Fruit fly (Drosophila melanogaster) whole organism, pupa: Measurements from ENCODE around the gene CG14507.

Experiments
- CG10348 ChIP-seq: fragments of 200-800 bp; sonication (Bioruptor generic); IDR thresholded peaks from 2 replicates; pipeline ENCODE4 v1.3.6; 2022; ENCODE audit warnings: missing biosample characterization, missing genetic modification characterization
- CG13204 ChIP-seq: fragments of 200-800 bp; sonication (Bioruptor generic); optimal IDR thresholded peaks from 2 replicates; lab custom pipeline; 2018; ENCODE audit warnings: missing biosample characterization, mild to moderate bottlenecking, missing genetic modification characterization, moderate library complexity
- CG14655 ChIP-seq: fragments of 200-800 bp; sonication (Bioruptor generic); optimal IDR thresholded peaks from 3 replicates; lab custom pipeline; 2017; ENCODE audit warnings: mild to moderate bottlenecking, missing biosample characterization, missing genetic modification reagents, missing genetic modification characterization
- CG17806 ChIP-seq: fragments of 200-800 bp; sonication (Bioruptor generic); optimal IDR thresholded peaks from 2 replicates; lab custom pipeline; 2018; ENCODE audit warnings: missing biosample characterization, mild to moderate bottlenecking, missing genetic modification characterization, moderate library complexity
- CG8301 ChIP-seq: fragments of 200-800 bp; sonication (Bioruptor generic); optimal IDR thresholded peaks from 2 replicates; lab custom pipeline; 2018; ENCODE audit warnings: missing biosample characterization, mild to moderate bottlenecking, missing genetic modification characterization
- CG9948 ChIP-seq: fragments of 200-800 bp; sonication (Bioruptor generic); optimal IDR thresholded peaks from 2 replicates; lab custom pipeline; 2018; ENCODE audit warnings: missing biosample characterization, mild to moderate bottlenecking, missing genetic modification characterization, moderate library complexity
- EcR ChIP-seq: fragments of 200-800 bp; sonication (Bioruptor generic); optimal IDR thresholded peaks from 3 replicates; lab custom pipeline; 2019; ENCODE audit warnings: missing biosample characterization, missing genetic modification characterization, mild to moderate bottlenecking, moderate library complexity, missing genetic modification reagents
- Pif1B ChIP-seq: fragments of 200-800 bp; sonication (Bioruptor generic); optimal IDR thresholded peaks from 3 replicates; lab custom pipeline; 2016; ENCODE audit warnings: missing biosample characterization, missing genetic modification characterization
- fd96Ca ChIP-seq: fragments of 200-800 bp; sonication (Bioruptor generic); IDR thresholded peaks from 3 replicates; pipeline ENCODE4 v1.3.6; 2022; ENCODE audit warnings: missing biosample characterization, missing genetic modification characterization

DNA sequence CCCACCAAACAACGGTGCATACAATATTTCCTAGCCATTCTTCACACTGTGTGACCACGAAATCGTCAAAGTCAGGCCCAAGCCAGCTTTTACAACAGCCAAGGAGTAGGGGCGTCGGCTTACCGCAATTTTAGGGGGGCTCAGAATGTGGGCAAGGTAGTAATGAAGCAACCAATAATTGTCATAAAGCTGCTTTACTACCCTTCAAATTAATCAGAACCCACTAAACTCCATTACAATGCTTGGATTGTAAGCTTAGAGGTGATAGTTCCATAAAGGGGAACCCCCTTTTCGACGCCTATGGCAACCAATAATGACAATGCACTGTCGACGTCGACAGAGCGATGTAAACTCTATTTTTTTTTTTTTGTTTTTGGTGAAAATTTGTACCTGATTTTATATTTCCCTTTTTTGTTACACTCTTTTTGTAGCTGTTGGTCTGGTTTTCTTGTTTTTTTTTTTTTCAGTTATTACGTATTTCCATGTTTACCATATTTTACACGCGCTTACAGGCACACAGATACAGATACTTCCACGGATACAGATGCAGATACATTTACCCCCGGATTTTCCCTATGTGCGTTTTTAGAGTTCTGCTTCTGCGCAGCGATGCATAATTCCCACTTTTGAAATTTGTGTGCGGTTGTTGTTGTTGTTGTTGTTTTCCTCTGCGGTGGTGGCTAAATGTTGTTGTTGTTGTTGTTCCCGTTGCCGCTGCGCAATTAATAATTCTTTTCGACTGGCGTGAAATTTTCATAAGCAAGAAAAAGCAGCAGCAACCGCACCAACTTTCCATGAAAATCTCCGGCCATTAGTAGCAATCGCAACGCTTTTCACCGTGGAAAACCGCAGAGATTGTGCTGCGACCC lies 22.7 kb downstream of the CG14507 start:
- TF ChIP-seq CG8301 (peak; percentile 56), CG13204 (GFP tag; lab: Kevin White, UChicago) (no peak), Pif1B (GFP tag; lab: Kevin White, UChicago) (peak; percentile 55), CG17806 (tag; lab: Kevin White, UChicago) (peak; percentile 43), fd96Ca (peak; percentile 70; the same call in 2 of the 3 replicates), CG9948 (tag; lab: Kevin White, UChicago) (peak; percentile 37), CG14655 (GFP tag; lab: Kevin White, UChicago) (peak; percentile 67), CG10348 (GFP tag; lab: Robert Waterston, UW) (peak; percentile 51; the same call in 1 of the 2 replicates), EcR (GFP tag; lab: Kevin White, UChicago) (no peak)
